Worm (Caenorhabditis elegans) whole organism, L4 larva: ENCODE data around the gene scl-7.
A peak's percentile ranks its signal among the peaks of the same experiment; 100 is the strongest.

ENCODE experiments used
- F44E2.7 ChIP-seq: fragments of 200-800 bp; sonication (Bioruptor generic); IDR thresholded peaks from 2 replicates; pipeline ENCODE4 v2.1.2; 2022; ENCODE audit warnings: missing genetic modification characterization, missing compliant biosample characterization
- F49E8.2 ChIP-seq: sonication (generic microtip); optimal IDR thresholded peaks from 2 replicates; lab custom pipeline; 2016; ENCODE audit warnings: missing compliant biosample characterization, mild to moderate bottlenecking, missing genetic modification characterization, borderline replicate concordance
- R02D3.7 ChIP-seq: fragments of 150-350 bp; sonication (generic microtip); optimal IDR thresholded peaks from 3 replicates; lab custom pipeline; 2014; ENCODE audit warnings: missing biosample characterization, missing genetic modification characterization
- Y75B8A.6 ChIP-seq: fragments of 200-800 bp; sonication (Bioruptor generic); IDR thresholded peaks from 2 replicates; pipeline ENCODE4 v1.3.6; 2022; ENCODE audit warnings: missing genetic modification reagents, missing genetic modification characterization, missing compliant biosample characterization
- attf-4 ChIP-seq: sonication (generic microtip); optimal IDR thresholded peaks from 3 replicates; lab custom pipeline; 2017; ENCODE audit warnings: missing biosample characterization, missing genetic modification characterization
- ceh-44 ChIP-seq: fragments of 200-800 bp; sonication (Bioruptor generic); IDR thresholded peaks from 2 replicates; pipeline ENCODE4 v1.3.6; 2022; ENCODE audit warnings: missing genetic modification reagents, missing genetic modification characterization, missing compliant biosample characterization
- ceh-82 ChIP-seq: sonication (generic microtip); optimal IDR thresholded peaks from 2 replicates; lab custom pipeline; 2017; ENCODE audit warnings: missing biosample characterization, missing genetic modification characterization
- daf-8 ChIP-seq: fragments of 200-800 bp; sonication (Bioruptor generic); IDR thresholded peaks from 2 replicates; pipeline ENCODE4 v1.3.6; 2022; ENCODE audit warnings: missing genetic modification characterization, missing compliant biosample characterization
- dmd-6 ChIP-seq: fragments of 200-800 bp; sonication (Bioruptor generic); IDR thresholded peaks from 2 replicates; pipeline ENCODE4 v1.3.6; 2022; ENCODE audit warnings: missing genetic modification reagents, missing genetic modification characterization, missing compliant biosample characterization
- dmd-9 ChIP-seq: fragments of 200-800 bp; sonication (Bioruptor generic); IDR thresholded peaks from 2 replicates; pipeline ENCODE4 v1.3.6; 2022; ENCODE audit warnings: missing genetic modification reagents, missing genetic modification characterization, missing compliant biosample characterization
- duxl-1 ChIP-seq: sonication (generic microtip); optimal IDR thresholded peaks from 2 replicates; lab custom pipeline; 2016; ENCODE audit warnings: mild to moderate bottlenecking, missing genetic modification characterization, moderate library complexity, missing compliant biosample characterization; ENCODE audit not compliant: poor library complexity
- egl-27 ChIP-seq: sonication (generic microtip); optimal IDR thresholded peaks from 3 replicates; lab custom pipeline; 2017; ENCODE audit warnings: missing biosample characterization, missing genetic modification reagents, missing genetic modification characterization
- fkh-10 ChIP-seq: fragments of 150-350 bp; optimal IDR thresholded peaks from 2 replicates; lab custom pipeline; 2014; ENCODE audit warnings: missing biosample characterization, missing genetic modification reagents, missing genetic modification characterization
- fos-1 ChIP-seq: fragments of 150-350 bp; optimal IDR thresholded peaks from 2 replicates; lab custom pipeline; 2014; ENCODE audit warnings: missing biosample characterization, missing genetic modification characterization
- gei-8 ChIP-seq: fragments of 200-800 bp; sonication (Bioruptor generic); optimal IDR thresholded peaks from 2 replicates; lab custom pipeline; 2018; ENCODE audit warnings: mild to moderate bottlenecking, missing genetic modification characterization, missing compliant biosample characterization
- hlh-11 ChIP-seq: fragments of 200-800 bp; sonication (Bioruptor generic); optimal IDR thresholded peaks from 2 replicates; lab custom pipeline; 2018; ENCODE audit warnings: mild to moderate bottlenecking, missing genetic modification characterization, missing compliant biosample characterization
- hlh-30 ChIP-seq: sonication (generic microtip); optimal IDR thresholded peaks from 2 replicates; lab custom pipeline; 2017; ENCODE audit warnings: antibody characterized with exemption, mild to moderate bottlenecking, missing genetic modification characterization, missing compliant biosample characterization; ENCODE audit not compliant: insufficient read depth
- lin-38 ChIP-seq: fragments of 200-800 bp; sonication (Bioruptor generic); IDR thresholded peaks from 2 replicates; pipeline ENCODE4 v1.3.6; 2022; ENCODE audit warnings: missing genetic modification reagents, missing genetic modification characterization, missing compliant biosample characterization
- madf-9 ChIP-seq: fragments of 200-800 bp; sonication (Bioruptor generic); conservative IDR thresholded peaks from 2 replicates; pipeline ENCODE4 v1.3.6; 2022; ENCODE audit warnings: missing genetic modification reagents, missing genetic modification characterization, missing compliant biosample characterization
- mdl-1 ChIP-seq, 2 experiments: fragments of 150-350 bp in 1 of 2; sonication (generic microtip) in 1 of 2; optimal IDR thresholded peaks; 2 replicates each; lab custom pipeline; 2014 to 2017; ENCODE audit warnings: missing biosample characterization in 2 of 2, missing genetic modification characterization in 2 of 2
- mxl-2 ChIP-seq: fragments of 200-800 bp; sonication (Bioruptor generic); conservative IDR thresholded peaks from 2 replicates; pipeline ENCODE4 v1.3.6; 2022; ENCODE audit warnings: missing genetic modification reagents, missing genetic modification characterization, missing compliant biosample characterization
- mxl-3 ChIP-seq: fragments of 200-800 bp; sonication (Bioruptor generic); optimal IDR thresholded peaks from 2 replicates; lab custom pipeline; 2018; ENCODE audit warnings: mild to moderate bottlenecking, missing genetic modification characterization, missing compliant biosample characterization
- nhr-111 ChIP-seq: fragments of 200-800 bp; sonication (Bioruptor generic); optimal IDR thresholded peaks from 2 replicates; lab custom pipeline; 2018; ENCODE audit warnings: mild to moderate bottlenecking, missing genetic modification characterization, missing compliant biosample characterization
- nhr-25 ChIP-seq: sonication (generic microtip); optimal IDR thresholded peaks from 2 replicates; lab custom pipeline; 2017; ENCODE audit warnings: missing genetic modification characterization, mild to moderate bottlenecking, missing compliant biosample characterization, antibody characterized with exemption, moderate library complexity, borderline replicate concordance; ENCODE audit not compliant: insufficient read depth
- nhr-28 ChIP-seq: fragments of 150-350 bp; optimal IDR thresholded peaks from 2 replicates; lab custom pipeline; 2014; ENCODE audit warnings: missing biosample characterization, missing genetic modification characterization
- nhr-41 ChIP-seq: fragments of 200-800 bp; sonication (Bioruptor generic); IDR thresholded peaks from 2 replicates; pipeline ENCODE4 v1.3.6; 2022; ENCODE audit warnings: missing genetic modification reagents, missing genetic modification characterization, missing compliant biosample characterization
- nhr-76 ChIP-seq: fragments of 150-350 bp; optimal IDR thresholded peaks from 2 replicates; lab custom pipeline; 2014; ENCODE audit warnings: missing biosample characterization, missing genetic modification characterization
- nhr-77 ChIP-seq: fragments of 150-350 bp; optimal IDR thresholded peaks from 2 replicates; lab custom pipeline; 2014; ENCODE audit warnings: missing biosample characterization, missing genetic modification characterization
- pha-4 ChIP-seq, 2 experiments: fragments of 150-350 bp in 1 of 2; fragments of 200-800 bp in 1 of 2; sonication (Bioruptor generic) in 1 of 2; IDR thresholded peaks in 1 of 2; optimal IDR thresholded peaks in 1 of 2; 2 replicates each; pipeline versions ENCODE4 v1.3.6 to Lab custom; 2014 to 2022; ENCODE audit warnings: missing genetic modification characterization in 2 of 2, missing genetic modification reagents in 2 of 2, missing biosample characterization in 1 of 2, missing compliant biosample characterization in 1 of 2
- rbr-2 ChIP-seq: sonication (generic microtip); optimal IDR thresholded peaks from 2 replicates; lab custom pipeline; 2016; ENCODE audit warnings: missing genotype, missing genetic modification characterization, missing compliant biosample characterization
- skn-1 ChIP-seq: fragments of 150-350 bp; optimal IDR thresholded peaks from 2 replicates; lab custom pipeline; 2014; ENCODE audit warnings: missing biosample characterization, missing genetic modification characterization
- snpc-1.2 ChIP-seq: fragments of 200-800 bp; sonication (Bioruptor generic); IDR thresholded peaks from 2 replicates; pipeline ENCODE4 v1.3.6; 2022; ENCODE audit warnings: missing genetic modification reagents, missing genetic modification characterization, missing compliant biosample characterization
- snpc-4 ChIP-seq: fragments of 150-350 bp; optimal IDR thresholded peaks from 2 replicates; lab custom pipeline; 2014; ENCODE audit warnings: missing biosample characterization, missing genetic modification characterization
- tag-97 ChIP-seq: fragments of 200-800 bp; sonication (Bioruptor generic); IDR thresholded peaks from 2 replicates; pipeline ENCODE4 v1.3.6; 2022; ENCODE audit warnings: missing genetic modification characterization, missing compliant biosample characterization
- tra-1 ChIP-seq: fragments of 200-800 bp; sonication (Bioruptor generic); IDR thresholded peaks from 2 replicates; pipeline ENCODE4 v1.3.6; 2022; ENCODE audit warnings: missing genetic modification reagents, missing genetic modification characterization, missing compliant biosample characterization
- unc-39 ChIP-seq: sonication (generic microtip); optimal IDR thresholded peaks from 2 replicates; lab custom pipeline; 2017; ENCODE audit warnings: missing biosample characterization, missing genetic modification characterization
- unc-62 ChIP-seq, 3 experiments: fragments of 150-350 bp in 1 of 3; sonication (generic microtip); optimal IDR thresholded peaks in 2 of 3; peaks in 1 of 3; 1 replicate in 1 of 3; 2 replicates in 2 of 3; lab custom pipeline; 2014 to 2017; ENCODE audit warnings: missing biosample characterization in 3 of 3, missing genetic modification characterization in 3 of 3, missing genetic modification reagents in 3 of 3, missing genotype in 1 of 3
- vab-7 ChIP-seq: fragments of 200-800 bp; sonication (Bioruptor generic); IDR thresholded peaks from 2 replicates; pipeline ENCODE4 v1.3.6; 2022; ENCODE audit warnings: missing genetic modification reagents, missing genetic modification characterization, missing compliant biosample characterization
- zag-1 ChIP-seq: fragments of 150-350 bp; optimal IDR thresholded peaks from 2 replicates; lab custom pipeline; 2014; ENCODE audit warnings: missing biosample characterization, missing genetic modification characterization
- zfp-3 ChIP-seq: fragments of 200-800 bp; sonication (Bioruptor generic); conservative IDR thresholded peaks from 2 replicates; pipeline ENCODE4 v1.3.6; 2022; ENCODE audit warnings: missing genetic modification reagents, missing genetic modification characterization, missing compliant biosample characterization
- ztf-11 ChIP-seq: fragments of 150-350 bp; optimal IDR thresholded peaks from 2 replicates; lab custom pipeline; 2014; ENCODE audit warnings: missing biosample characterization, missing genetic modification characterization
- ztf-7 ChIP-seq: fragments of 150-350 bp; optimal IDR thresholded peaks from 2 replicates; lab custom pipeline; 2014; ENCODE audit warnings: missing biosample characterization, missing genetic modification characterization

The scl-7 gene

DNA sequence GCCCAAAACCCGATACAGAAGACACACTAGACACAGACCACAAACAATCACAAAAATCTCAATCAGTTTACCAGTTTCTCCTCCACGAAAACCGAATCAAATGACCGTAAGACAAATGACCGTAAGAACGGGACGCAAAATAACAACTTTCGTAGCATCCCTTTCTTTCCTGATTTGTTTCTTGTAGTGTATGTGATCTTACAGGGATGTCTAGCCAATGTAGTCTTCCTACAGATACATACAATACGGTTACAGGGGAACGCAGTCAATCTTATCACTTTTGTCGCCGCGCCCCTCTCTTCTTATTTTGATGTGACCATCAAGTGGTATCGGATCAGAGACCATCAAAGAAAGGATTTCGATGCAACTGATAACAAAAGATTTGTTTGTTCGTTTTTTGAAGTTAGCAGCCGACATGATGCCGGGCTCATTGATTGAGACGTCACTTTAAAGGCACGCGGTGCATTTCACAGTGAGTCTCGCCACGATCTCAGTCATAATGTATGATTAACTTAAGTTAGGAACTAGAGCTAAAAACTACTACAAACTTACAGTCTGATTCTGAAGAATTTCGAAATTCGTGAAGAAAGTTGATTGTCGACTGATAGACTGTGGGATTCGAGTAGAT is 5.5 kb downstream of the scl-7 start:
- TF ChIP-seq lin-38 (no peak), hlh-30 (peak; percentile 25), nhr-76 (tag; lab: Kevin White, UChicago) (no peak), fkh-10 (GFP tag; lab: Kevin White, UChicago) (no peak), ceh-44 (no peak), snpc-4 (tag; lab: Kevin White, UChicago) (no peak), ztf-7 (tag; lab: Kevin White, UChicago) (no peak), dmd-6 (GFP tag; lab: Robert Waterston, UW) (0 out of 2 replicates have a peak, but pooled peaks have one; percentile 9), mdl-1 (tag; optimal IDR thresholded peaks at IDR 0.05; lab: Kevin White, UChicago) (peak in 1 of 2 experiments; percentile 47), nhr-111 (no peak), duxl-1 (tag; lab: Kevin White, UChicago) (no peak), ceh-82 (tag; lab: Kevin White, UChicago) (no peak), tag-97 (GFP tag; lab: Robert Waterston, UW) (no peak), hlh-11 (peak; percentile 58), ztf-11 (no peak), pha-4 (GFP tag; IDR thresholded peaks at IDR 0.05; lab: Robert Waterston, UW) (no peak), pha-4 (tag; optimal IDR thresholded peaks at IDR 0.05; lab: Kevin White, UChicago) (no peak), Y75B8A.6 (GFP tag; lab: Robert Waterston, UW) (no peak), gei-8 (GFP tag; lab: Kevin White, UChicago) (no peak), nhr-28 (peak; percentile 100), nhr-41 (GFP tag; lab: Robert Waterston, UW) (no peak), F49E8.2 (tag; lab: Kevin White, UChicago) (no peak), snpc-1.2 (no peak), unc-62 (GFP tag; optimal IDR thresholded peaks at IDR 0.05 in 1 of 2; lab: Kevin White, UChicago) (peak in 1 of 2 experiments; percentile 80), unc-62 (tag; optimal IDR thresholded peaks at IDR 0.05; lab: Kevin White, UChicago) (no peak), nhr-25 (tag; lab: Kevin White, UChicago) (no peak), nhr-77 (tag; lab: Kevin White, UChicago) (peak; percentile 62), F44E2.7 (GFP tag; lab: Robert Waterston, UW) (no peak), zfp-3 (GFP tag; lab: Robert Waterston, UW) (no peak), R02D3.7 (no peak), mxl-3 (GFP tag; lab: Kevin White, UChicago) (peak; percentile 9), mxl-2 (no peak), egl-27 (tag; lab: Kevin White, UChicago) (no peak), unc-39 (tag; lab: Kevin White, UChicago) (no peak)

- no peak for TF ChIP-seq vab-7 (GFP tag; lab: Robert Waterston, UW)
- no peak for TF ChIP-seq madf-9 (GFP tag; lab: Robert Waterston, UW)
- no peak for TF ChIP-seq lin-38
- TF ChIP-seq attf-4 (tag; lab: Kevin White, UChicago), result no peak
- no peak for TF ChIP-seq daf-8
- TF ChIP-seq snpc-1.2, result no peak
- no peak for TF ChIP-seq mdl-1 (tag; optimal IDR thresholded peaks at IDR 0.05; lab: Kevin White, UChicago)
- no peak for TF ChIP-seq fos-1 (tag; lab: Kevin White, UChicago)
- no peak for TF ChIP-seq tra-1 (GFP tag; lab: Robert Waterston, UW)
- TF ChIP-seq F44E2.7 (GFP tag; lab: Robert Waterston, UW), result no peak
- no peak for TF ChIP-seq hlh-30
- no peak for TF ChIP-seq gei-8 (GFP tag; lab: Kevin White, UChicago)
- TF ChIP-seq nhr-41 (GFP tag; lab: Robert Waterston, UW), result no peak
- TF ChIP-seq rbr-2, result no peak
- no peak for TF ChIP-seq skn-1 (tag; lab: Kevin White, UChicago)
- no peak for TF ChIP-seq zag-1
- TF ChIP-seq dmd-9, result no peak
- no peak for TF ChIP-seq nhr-111
These were observed 6.4 kb downstream of the scl-7 start, which contains the start of gene C39E9.7 for ce11 chrIV:13076620-13077019. Gene C39E9.7 (minus strand): TSS chrIV:13076720.
